Fruit fly (Drosophila melanogaster) whole organism, larva: ENCODE measurements around the gene CG7886.

ENCODE experiments used
- noc ChIP-seq: fragments of 200-800 bp; sonication (Bioruptor generic); optimal IDR thresholded peaks from 3 replicates; lab custom pipeline; 2019; ENCODE audit warnings: missing biosample characterization, mild to moderate bottlenecking, missing genetic modification characterization, moderate library complexity

The CG7886 gene

dm6 chr3R:14655912-14656700, 13.7 kb upstream of the CG7886 start:
- no peak for TF ChIP-seq noc (tag; lab: Kevin White, UChicago)

dm6 chr3R:14654976-14655896, 12.9 kb upstream of the CG7886 start:
- TF ChIP-seq noc (tag; lab: Kevin White, UChicago) = peak; percentile 96

dm6 chr3R:14654231-14654975, 12.0 kb upstream of the CG7886 start:
- TF ChIP-seq noc (tag; lab: Kevin White, UChicago) = no peak

- TF ChIP-seq noc (tag; lab: Kevin White, UChicago) = no peak
Observed at dm6 chr3R:14653039-14653852, 10.9 kb upstream of the CG7886 start.

- no peak for TF ChIP-seq noc (tag; lab: Kevin White, UChicago)
Observed at dm6 chr3R:14652301-14652880, 10.0 kb upstream of the CG7886 start.

- TF ChIP-seq noc (tag; lab: Kevin White, UChicago) = peak; percentile 3
Observed at dm6 chr3R:14651076-14651662, 8.8 kb upstream of the CG7886 start.

- TF ChIP-seq noc (tag; lab: Kevin White, UChicago) = no peak
Observed at dm6 chr3R:14650367-14650766, 8.0 kb upstream of the CG7886 start.

- peak; percentile 96 for TF ChIP-seq noc (tag; lab: Kevin White, UChicago)
Observed at dm6 chr3R:14649307-14650239, 7.2 kb upstream of the CG7886 start.

dm6 chr3R:14631911-14632310, 10.5 kb downstream of the CG7886 start:
- TF ChIP-seq noc (tag; lab: Kevin White, UChicago) = no peak

- no peak for TF ChIP-seq noc (tag; lab: Kevin White, UChicago)
Observed at dm6 chr3R:14630119-14630623, 12.2 kb downstream of the CG7886 start, which contains the start of gene Cad88C. Gene Cad88C (plus strand): TSS chr3R:14630478.

dm6 chr3R:14626781-14627180, 15.6 kb downstream of the CG7886 start:
- no peak for TF ChIP-seq noc (tag; lab: Kevin White, UChicago)

dm6 chr3R:14625215-14626156, 16.9 kb downstream of the CG7886 start, which contains the start of the genes put and His4r:
Gene put (minus strand): TSS chr3R:14625703.
Gene His4r (plus strand): TSS chr3R:14625755.
- no peak for TF ChIP-seq noc (tag; lab: Kevin White, UChicago)
